Worm (Caenorhabditis elegans) whole organism, mixed stage, embryonic: ENCODE results near the gene Y41D4B.15.

Source experiments
- M03D4.4 ChIP-seq: sonication (generic microtip); optimal IDR thresholded peaks from 2 replicates; lab custom pipeline; 2017; ENCODE audit warnings: mild to moderate bottlenecking, missing genetic modification characterization, missing compliant biosample characterization
- bed-3 ChIP-seq: fragments of 200-800 bp; sonication (Bioruptor generic); optimal IDR thresholded peaks from 3 replicates; lab custom pipeline; 2018; ENCODE audit warnings: mild to moderate bottlenecking, missing genetic modification characterization, moderate library complexity, missing compliant biosample characterization
- blmp-1 ChIP-seq: fragments of 150-350 bp; optimal IDR thresholded peaks from 2 replicates; lab custom pipeline; 2014; ENCODE audit warnings: missing biosample characterization, missing genetic modification characterization
- ceh-39 ChIP-seq: fragments of 150-350 bp; optimal IDR thresholded peaks from 2 replicates; lab custom pipeline; 2014; ENCODE audit warnings: missing biosample characterization, missing genetic modification characterization
- ceh-43 ChIP-seq: fragments of 200-800 bp; sonication (Bioruptor generic); optimal IDR thresholded peaks from 2 replicates; lab custom pipeline; 2018; ENCODE audit warnings: mild to moderate bottlenecking, missing genetic modification characterization, moderate library complexity, missing compliant biosample characterization
- ceh-83 ChIP-seq: fragments of 200-800 bp; sonication (Bioruptor generic); optimal IDR thresholded peaks from 2 replicates; lab custom pipeline; 2018; ENCODE audit warnings: mild to moderate bottlenecking, missing genetic modification characterization, missing compliant biosample characterization
- ces-1 ChIP-seq: fragments of 150-350 bp; optimal IDR thresholded peaks from 2 replicates; lab custom pipeline; 2014; ENCODE audit warnings: missing biosample characterization, missing genetic modification reagents, missing genetic modification characterization
- cnd-1 ChIP-seq: fragments of 200-800 bp; sonication (Bioruptor generic); optimal IDR thresholded peaks from 2 replicates; lab custom pipeline; 2018; ENCODE audit warnings: mild to moderate bottlenecking, missing genetic modification characterization, missing compliant biosample characterization
- drap-1 ChIP-seq: fragments of 200-800 bp; sonication (Bioruptor generic); optimal IDR thresholded peaks from 3 replicates; lab custom pipeline; 2018; ENCODE audit warnings: mild to moderate bottlenecking, missing genetic modification characterization, missing compliant biosample characterization
- elt-1 ChIP-seq: sonication (generic microtip); optimal IDR thresholded peaks from 2 replicates; lab custom pipeline; 2017; ENCODE audit warnings: missing genetic modification characterization, mild to moderate bottlenecking, missing compliant biosample characterization, antibody characterized with exemption, moderate library complexity, borderline replicate concordance; ENCODE audit not compliant: insufficient read depth
- elt-3 ChIP-seq: fragments of 150-350 bp; optimal IDR thresholded peaks from 2 replicates; lab custom pipeline; 2014; ENCODE audit warnings: missing biosample characterization, missing genetic modification characterization
- flh-1 ChIP-seq: fragments of 200-800 bp; sonication (Bioruptor generic); optimal IDR thresholded peaks from 2 replicates; lab custom pipeline; 2018; ENCODE audit warnings: mild to moderate bottlenecking, missing genetic modification characterization, moderate library complexity, missing compliant biosample characterization
- ham-2 ChIP-seq: fragments of 200-800 bp; sonication (Bioruptor generic); optimal IDR thresholded peaks from 2 replicates; lab custom pipeline; 2018; ENCODE audit warnings: mild to moderate bottlenecking, missing genetic modification characterization, missing compliant biosample characterization
- hlh-1 ChIP-seq: fragments of 150-350 bp; optimal IDR thresholded peaks from 2 replicates; lab custom pipeline; 2014; ENCODE audit warnings: missing biosample characterization, missing genetic modification reagents, missing genetic modification characterization
- lin-13 ChIP-seq: fragments of 150-350 bp; optimal IDR thresholded peaks from 2 replicates; lab custom pipeline; 2014; ENCODE audit warnings: missing biosample characterization, missing genetic modification characterization
- lin-32 ChIP-seq: fragments of 200-800 bp; sonication (Bioruptor generic); optimal IDR thresholded peaks from 2 replicates; lab custom pipeline; 2018; ENCODE audit warnings: mild to moderate bottlenecking, missing genetic modification characterization, missing compliant biosample characterization
- lsy-2 ChIP-seq: fragments of 150-350 bp; optimal IDR thresholded peaks from 2 replicates; lab custom pipeline; 2014; ENCODE audit warnings: missing biosample characterization, missing genetic modification characterization
- mab-5 ChIP-seq: fragments of 150-350 bp; optimal IDR thresholded peaks from 2 replicates; lab custom pipeline; 2014; ENCODE audit warnings: missing biosample characterization, missing genetic modification characterization
- mep-1 ChIP-seq: fragments of 150-350 bp; optimal IDR thresholded peaks from 2 replicates; lab custom pipeline; 2017; ENCODE audit warnings: missing biosample characterization, missing genetic modification reagents, missing genetic modification characterization, inconsistent platforms
- mls-2 ChIP-seq: sonication (generic microtip); optimal IDR thresholded peaks from 2 replicates; lab custom pipeline; 2016; ENCODE audit warnings: mild to moderate bottlenecking, missing genetic modification characterization, moderate library complexity, missing compliant biosample characterization
- nhr-12 ChIP-seq: fragments of 150-350 bp; optimal IDR thresholded peaks from 2 replicates; lab custom pipeline; 2014; ENCODE audit warnings: missing biosample characterization, missing genetic modification characterization
- nhr-2 ChIP-seq: fragments of 150-350 bp; optimal IDR thresholded peaks from 2 replicates; lab custom pipeline; 2014; ENCODE audit warnings: missing biosample characterization, missing genetic modification characterization
- nhr-237 ChIP-seq: fragments of 150-350 bp; optimal IDR thresholded peaks from 2 replicates; lab custom pipeline; 2014; ENCODE audit warnings: missing biosample characterization, missing genetic modification characterization
- nhr-28 ChIP-seq: fragments of 150-350 bp; optimal IDR thresholded peaks from 2 replicates; lab custom pipeline; 2014; ENCODE audit warnings: missing biosample characterization, missing genetic modification characterization
- nhr-76 ChIP-seq: sonication (generic microtip); optimal IDR thresholded peaks from 2 replicates; lab custom pipeline; 2017; ENCODE audit warnings: missing biosample characterization, missing genetic modification characterization
- pha-4 ChIP-seq: fragments of 150-350 bp; optimal IDR thresholded peaks from 2 replicates; lab custom pipeline; 2018; ENCODE audit warnings: missing biosample characterization, missing genetic modification reagents, missing genetic modification characterization
- sem-2 ChIP-seq: fragments of 200-800 bp; sonication (Bioruptor generic); optimal IDR thresholded peaks from 2 replicates; lab custom pipeline; 2018; ENCODE audit warnings: mild to moderate bottlenecking, missing genetic modification characterization, missing compliant biosample characterization
- snpc-4 ChIP-seq: fragments of 150-350 bp; optimal IDR thresholded peaks from 2 replicates; lab custom pipeline; 2014; ENCODE audit warnings: missing biosample characterization, missing genetic modification characterization
- sptf-1 ChIP-seq: sonication (generic microtip); optimal IDR thresholded peaks from 2 replicates; lab custom pipeline; 2017; ENCODE audit warnings: mild to moderate bottlenecking, missing genetic modification characterization, moderate library complexity, missing compliant biosample characterization
- tbx-8 ChIP-seq: fragments of 200-800 bp; sonication (Bioruptor generic); optimal IDR thresholded peaks from 2 replicates; lab custom pipeline; 2018; ENCODE audit warnings: mild to moderate bottlenecking, missing genetic modification characterization, moderate library complexity, missing compliant biosample characterization
- unc-120 ChIP-seq: sonication (generic microtip); optimal IDR thresholded peaks from 2 replicates; lab custom pipeline; 2017; ENCODE audit warnings: missing genetic modification characterization, missing compliant biosample characterization; ENCODE audit not compliant: poor library complexity, severe bottlenecking
- unc-39 ChIP-seq: fragments of 150-350 bp; optimal IDR thresholded peaks from 2 replicates; lab custom pipeline; 2014; ENCODE audit warnings: missing biosample characterization, missing genetic modification characterization
- unc-62 ChIP-seq: fragments of 150-350 bp; optimal IDR thresholded peaks from 2 replicates; lab custom pipeline; 2014; ENCODE audit warnings: missing biosample characterization, missing genetic modification reagents, missing genetic modification characterization
- zip-8 ChIP-seq: fragments of 150-350 bp; optimal IDR thresholded peaks from 2 replicates; lab custom pipeline; 2014; ENCODE audit warnings: missing biosample characterization, missing genetic modification characterization
- ztf-11 ChIP-seq: fragments of 150-350 bp; optimal IDR thresholded peaks from 2 replicates; lab custom pipeline; 2014; ENCODE audit warnings: missing biosample characterization, missing genetic modification characterization

Gene Y41D4B.15

DNA sequence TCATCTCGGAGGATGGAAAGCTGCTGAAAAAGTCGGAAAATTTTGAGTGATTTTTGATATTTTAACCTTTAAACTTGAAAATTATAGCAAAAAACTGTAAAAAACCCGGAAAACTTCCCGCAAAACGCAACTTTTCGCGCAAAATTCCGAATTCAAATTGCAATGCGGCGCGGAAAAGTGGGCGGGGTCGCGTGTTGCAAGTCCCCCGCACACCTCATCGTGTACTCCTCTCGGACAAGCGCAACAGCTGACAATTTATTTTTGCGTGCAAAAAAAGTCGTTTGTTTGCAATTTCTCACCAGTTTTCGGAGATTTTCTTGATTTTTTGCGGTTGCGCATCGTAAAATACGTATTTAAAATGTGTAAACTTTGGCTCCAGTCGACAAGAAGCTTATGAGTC, 31.9 kb downstream of the Y41D4B.15 start, which contains the start of gene npp-8:
Gene npp-8 (minus strand): TSS at position 23 of the 400 bp plus-strand sequence.
- TF ChIP-seq ham-2 (peak; percentile 70), pha-4 (tag; lab: Kevin White, UChicago) (peak; percentile 69), nhr-2 (tag; lab: Kevin White, UChicago) (no peak), nhr-237 (tag; lab: Kevin White, UChicago) (peak; percentile 73), mep-1 (tag; lab: Kevin White, UChicago) (peak; percentile 96), ceh-83 (peak; percentile 78), cnd-1 (tag; lab: Kevin White, UChicago) (peak; percentile 83), snpc-4 (tag; lab: Kevin White, UChicago) (no peak), nhr-28 (tag; lab: Kevin White, UChicago) (no peak), lin-32 (GFP tag; lab: Kevin White, UChicago) (peak; percentile 55), bed-3 (GFP tag; lab: Kevin White, UChicago) (peak; percentile 69), unc-120 (tag; lab: Kevin White, UChicago) (peak; percentile 83), unc-62 (GFP tag; lab: Kevin White, UChicago) (peak; percentile 38), nhr-12 (peak; percentile 77), sptf-1 (tag; lab: Kevin White, UChicago) (peak; percentile 95), M03D4.4 (tag; lab: Kevin White, UChicago) (peak; percentile 89), unc-39 (tag; lab: Kevin White, UChicago) (peak; percentile 51), ceh-43 (GFP tag; lab: Kevin White, UChicago) (peak; percentile 88), zip-8 (no peak), elt-1 (tag; lab: Kevin White, UChicago) (peak; percentile 0), hlh-1 (peak; percentile 96), ztf-11 (tag; lab: Kevin White, UChicago) (peak; percentile 88), lin-13 (tag; lab: Kevin White, UChicago) (peak; percentile 95), sem-2 (peak; percentile 66), nhr-76 (tag; lab: Kevin White, UChicago) (peak; percentile 12), flh-1 (GFP tag; lab: Kevin White, UChicago) (peak; percentile 59), blmp-1 (tag; lab: Kevin White, UChicago) (no peak), ceh-39 (tag; lab: Kevin White, UChicago) (no peak), mls-2 (peak; percentile 91), elt-3 (tag; lab: Kevin White, UChicago) (no peak), tbx-8 (peak; percentile 77), ces-1 (GFP tag; lab: Kevin White, UChicago) (peak; percentile 41), mab-5 (tag; lab: Kevin White, UChicago) (peak; percentile 43), drap-1 (GFP tag; lab: Kevin White, UChicago) (peak; percentile 84), lsy-2 (tag; lab: Kevin White, UChicago) (peak; percentile 70)

DNA sequence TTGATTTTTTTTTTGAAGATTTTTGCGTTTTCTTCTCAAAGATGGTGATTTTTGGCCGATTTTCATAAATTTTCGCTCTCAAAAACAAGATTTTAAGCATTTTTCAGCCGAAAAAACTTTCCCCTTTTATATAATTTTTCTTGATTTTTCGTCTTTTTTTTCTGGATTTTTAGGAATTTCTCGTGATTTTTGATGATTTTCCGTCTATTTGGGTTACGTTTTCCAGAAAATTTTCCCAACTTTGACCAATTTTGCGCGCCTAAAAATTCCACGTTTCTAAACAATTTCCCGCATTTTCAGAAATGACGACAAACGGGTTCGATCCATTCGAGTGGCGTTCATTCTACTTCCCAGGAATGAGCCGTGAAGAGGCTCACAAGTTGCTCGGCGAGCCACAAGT, 33.1 kb downstream of the Y41D4B.15 start, which contains the start of gene ced-2:
Gene ced-2 (plus strand): TSS at position 301 of the 400 bp plus-strand sequence.
- TF ChIP-seq flh-1 (GFP tag; lab: Kevin White, UChicago) = no peak
- no peak for TF ChIP-seq unc-62 (GFP tag; lab: Kevin White, UChicago)
- no peak for TF ChIP-seq sem-2
- TF ChIP-seq bed-3 (GFP tag; lab: Kevin White, UChicago) = no peak
- no peak for TF ChIP-seq ceh-83
- TF ChIP-seq sptf-1 (tag; lab: Kevin White, UChicago) = no peak
- TF ChIP-seq, all 35 proteins: peak for 0

DNA sequence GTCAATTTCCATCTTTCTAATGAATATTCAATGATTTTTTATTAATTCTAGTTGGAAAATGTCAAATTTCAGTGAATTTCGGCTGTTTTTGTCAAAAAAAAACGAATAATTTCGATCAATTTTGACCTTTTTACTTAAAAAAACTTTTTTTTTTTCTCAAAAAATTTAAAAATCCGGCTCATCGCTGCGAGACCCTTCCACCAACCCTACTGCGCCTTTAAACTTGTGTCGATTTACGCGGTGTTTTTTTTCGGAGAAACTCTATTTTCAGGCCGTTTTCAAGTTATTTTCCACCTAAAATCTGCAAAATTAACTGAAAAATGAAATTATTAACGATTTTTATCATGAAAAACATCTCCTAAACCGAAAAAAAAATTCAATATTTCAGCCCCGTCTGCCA, 36.9 kb downstream of the Y41D4B.15 start:
- TF ChIP-seq blmp-1 (tag; lab: Kevin White, UChicago) (no peak), zip-8 (no peak), sem-2 (no peak), lin-13 (tag; lab: Kevin White, UChicago) (no peak), elt-3 (tag; lab: Kevin White, UChicago) (no peak), nhr-28 (tag; lab: Kevin White, UChicago) (no peak), ham-2 (no peak), ztf-11 (tag; lab: Kevin White, UChicago) (no peak)

DNA sequence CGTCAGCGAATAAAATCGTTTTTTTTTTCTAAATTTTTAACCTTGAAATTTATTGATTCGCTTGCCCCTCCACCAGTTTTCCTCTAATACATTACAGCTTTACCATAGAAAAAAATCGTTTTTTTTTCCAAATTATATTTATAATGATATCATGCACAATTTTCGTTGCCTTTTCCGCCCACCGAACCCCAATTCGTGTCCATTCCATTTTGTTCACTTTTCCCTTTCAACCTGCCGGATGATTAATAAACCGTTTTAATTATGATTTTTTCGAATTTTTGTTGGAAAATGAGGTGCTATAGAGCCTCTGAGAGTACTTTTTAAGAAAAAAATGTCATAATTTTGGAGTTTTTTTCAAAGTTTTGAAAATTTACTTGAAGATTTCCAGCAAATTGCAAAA, 37.5 kb downstream of the Y41D4B.15 start, which contains the start of gene set-23:
Gene set-23 (plus strand): TSS at position 301 of the 400 bp plus-strand sequence.
- TF ChIP-seq elt-3 (tag; lab: Kevin White, UChicago) (no peak), nhr-237 (tag; lab: Kevin White, UChicago) (no peak), unc-39 (tag; lab: Kevin White, UChicago) (no peak), unc-120 (tag; lab: Kevin White, UChicago) (no peak), snpc-4 (tag; lab: Kevin White, UChicago) (no peak), ztf-11 (tag; lab: Kevin White, UChicago) (no peak), flh-1 (GFP tag; lab: Kevin White, UChicago) (no peak), nhr-2 (tag; lab: Kevin White, UChicago) (no peak), elt-1 (tag; lab: Kevin White, UChicago) (no peak), drap-1 (GFP tag; lab: Kevin White, UChicago) (no peak), tbx-8 (no peak), nhr-12 (no peak), bed-3 (GFP tag; lab: Kevin White, UChicago) (no peak)
